Worm (Caenorhabditis elegans): Measurements from ENCODE around the gene T15B12.2.

Gene T15B12.2

DNA sequence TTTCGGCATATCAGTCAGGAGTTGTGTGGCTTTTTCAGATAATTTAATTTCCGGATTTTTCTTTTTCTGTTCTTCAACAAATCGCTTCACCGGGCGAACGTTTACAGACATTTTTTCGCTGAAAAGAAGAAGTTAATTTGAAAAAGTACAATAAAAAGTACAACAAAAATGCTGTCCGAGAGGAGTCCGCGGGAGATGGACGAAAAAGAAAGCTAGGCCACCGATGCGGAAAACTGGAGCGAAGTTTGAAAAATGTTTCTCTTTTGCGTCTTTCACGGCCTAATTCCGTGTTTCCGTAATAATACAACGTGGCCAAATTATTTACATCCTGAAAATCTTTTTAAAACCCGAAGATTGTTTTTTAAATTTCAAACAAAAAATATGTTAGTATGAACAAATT, 47.6 kb upstream of the T15B12.2 start, which contains the start of gene thoc-5 (continued):
- TF ChIP-seq ztf-25 (GFP tag; IDR thresholded peaks at IDR 0.05) (no peak), ceh-79 (tag; optimal IDR thresholded peaks at IDR 0.05) (no peak), somi-1 (GFP tag; optimal IDR thresholded peaks at IDR 0.05) (no peak), ZK185.1 (tag; optimal IDR thresholded peaks at IDR 0.05; ENCODE audit: poor library complexity, severe bottlenecking) (peak; percentile 82), C17E4.6 (GFP tag; IDR thresholded peaks at IDR 0.05) (no peak), madf-3 (GFP tag; IDR thresholded peaks at IDR 0.05) (no peak), nhr-120 (GFP tag; IDR thresholded peaks at IDR 0.05) (no peak), K11D2.4 (GFP tag; IDR thresholded peaks at IDR 0.05) (peak; percentile 77), ets-4 (GFP tag; optimal IDR thresholded peaks at IDR 0.05) (no peak), mes-4 (tag; optimal IDR thresholded peaks at IDR 0.05) (no peak), die-1 (tag; optimal IDR thresholded peaks at IDR 0.05) (no peak), ztf-28 (GFP tag; IDR thresholded peaks at IDR 0.05) (0 out of 2 replicates have a peak, but pooled peaks have one; percentile 25), B0336.3 (GFP tag; IDR thresholded peaks at IDR 0.05) (no peak), dpl-1 (GFP tag; optimal IDR thresholded peaks at IDR 0.05) (peak; percentile 83), F22D6.2 (tag; optimal IDR thresholded peaks at IDR 0.05) (peak; percentile 63), Y56A3A.18 (GFP tag; IDR thresholded peaks at IDR 0.05) (no peak), madf-10 (tag; optimal IDR thresholded peaks at IDR 0.05) (peak; percentile 32), ztf-3 (GFP tag; optimal IDR thresholded peaks at IDR 0.05) (no peak), unc-130 (GFP tag; optimal IDR thresholded peaks at IDR 0.05) (peak; percentile 89), F55B11.4 (tag; optimal IDR thresholded peaks at IDR 0.05; ENCODE audit: borderline replicate concordance, insufficient read depth) (no peak), lin-40 (tag; optimal IDR thresholded peaks at IDR 0.05) (peak; percentile 66), atf-7 (tag; optimal IDR thresholded peaks at IDR 0.05) (no peak), snpc-4 (GFP tag; optimal IDR thresholded peaks at IDR 0.05) (no peak), snpc-4 (tag; optimal IDR thresholded peaks at IDR 0.05) (peak in 1 of 4 experiments; percentile 12), F52B5.7 (tag; optimal IDR thresholded peaks at IDR 0.05) (no peak), F33H1.4 (GFP tag; IDR thresholded peaks at IDR 0.05) (peak; percentile 61), ztf-22 (GFP tag; optimal IDR thresholded peaks at IDR 0.05) (no peak), lin-54 (GFP tag; optimal IDR thresholded peaks at IDR 0.05) (peak; percentile 94), K12H6.12 (tag; optimal IDR thresholded peaks at IDR 0.05) (peak; percentile 63), snpc-1.1 (tag; optimal IDR thresholded peaks at IDR 0.05; ENCODE audit: insufficient read depth) (no peak), hlh-12 (tag; optimal IDR thresholded peaks at IDR 0.05) (no peak), rpc-1 (optimal IDR thresholded peaks at IDR 0.05) (no peak), rpc-1 (tag; optimal IDR thresholded peaks at IDR 0.05) (no peak), gei-17 (GFP tag; optimal IDR thresholded peaks at IDR 0.05) (no peak), ama-1 (optimal IDR thresholded peaks at IDR 0.05) (no peak), ama-1 (GFP tag; optimal IDR thresholded peaks at IDR 0.05) (no peak)

- TF ChIP-seq madf-8 (GFP tag; conservative IDR thresholded peaks at IDR 0.05), result no peak
- no peak for TF ChIP-seq xnd-1 (tag; optimal IDR thresholded peaks at IDR 0.05)
- no peak for TF ChIP-seq him-1 (tag; optimal IDR thresholded peaks at IDR 0.05)
- TF ChIP-seq B0261.1 (tag; optimal IDR thresholded peaks at IDR 0.05), result no peak
- no peak for TF ChIP-seq ama-1 (optimal IDR thresholded peaks at IDR 0.05)
- TF ChIP-seq ama-1 (GFP tag; optimal IDR thresholded peaks at IDR 0.05), result no peak
- TF ChIP-seq zim-3 (tag; optimal IDR thresholded peaks at IDR 0.05), result no peak
- no peak for TF ChIP-seq lin-40 (tag; optimal IDR thresholded peaks at IDR 0.05)
- no peak for TF ChIP-seq unc-62 (GFP tag; optimal IDR thresholded peaks at IDR 0.05)
- no peak for TF ChIP-seq athp-1 (tag; optimal IDR thresholded peaks at IDR 0.05)
- no peak for TF ChIP-seq lsl-1 (GFP tag; optimal IDR thresholded peaks at IDR 0.05)
- TF ChIP-seq ceh-40 (GFP tag; IDR thresholded peaks at IDR 0.05), result no peak
- no peak for TF ChIP-seq nfya-2 (GFP tag; IDR thresholded peaks at IDR 0.05)
- no peak for TF ChIP-seq let-526 (GFP tag; IDR thresholded peaks at IDR 0.05)
- TF ChIP-seq Y53G8AR.9 (GFP tag; conservative IDR thresholded peaks at IDR 0.05), result no peak
- TF ChIP-seq bed-2 (GFP tag; IDR thresholded peaks at IDR 0.05), result no peak
- no peak for TF ChIP-seq ekl-4 (GFP tag; IDR thresholded peaks at IDR 0.05)
- TF ChIP-seq C06A6.2 (GFP tag; conservative IDR thresholded peaks at IDR 0.05), result no peak
Measured at ce11 chrIII:5346017-5346416, 44.3 kb upstream of the T15B12.2 start, which contains the start of gene glrx-21. Gene glrx-21, minus strand, starts transcription at chrIII:5346117.
